Worm (Caenorhabditis elegans) whole organism, early embryonic: Measurements from ENCODE around the gene F41H8.2.
"Not testable (repeated sequence)": the region's sequence is repeated elsewhere in the genome, so short reads cannot be mapped to it uniquely, and the experiment has no call there.

Experiments
- B0310.2 ChIP-seq: sonication (generic microtip); optimal IDR thresholded peaks from 2 replicates; lab custom pipeline; 2016; ENCODE audit warnings: mild to moderate bottlenecking, missing genetic modification characterization, missing compliant biosample characterization
- F13C5.2 ChIP-seq: sonication (generic microtip); optimal IDR thresholded peaks from 2 replicates; lab custom pipeline; 2017; ENCODE audit warnings: mild to moderate bottlenecking, missing genetic modification characterization, inconsistent platforms, missing compliant biosample characterization
- aly-1 ChIP-seq: sonication (generic microtip); optimal IDR thresholded peaks from 2 replicates; lab custom pipeline; 2016; ENCODE audit warnings: missing genetic modification characterization, missing compliant biosample characterization
- ama-1 ChIP-seq: fragments of 150-350 bp; optimal IDR thresholded peaks from 2 replicates; lab custom pipeline; 2014
- ceh-13 ChIP-seq: fragments of 200-800 bp; sonication (Bioruptor generic); optimal IDR thresholded peaks from 2 replicates; lab custom pipeline; 2018; ENCODE audit warnings: mild to moderate bottlenecking, missing genetic modification characterization, missing compliant biosample characterization
- ceh-36 ChIP-seq: sonication (generic microtip); optimal IDR thresholded peaks from 2 replicates; lab custom pipeline; 2016; ENCODE audit warnings: missing genetic modification characterization, inconsistent platforms, missing compliant biosample characterization
- ets-7 ChIP-seq: sonication (generic microtip); optimal IDR thresholded peaks from 2 replicates; lab custom pipeline; 2016; ENCODE audit warnings: missing genotype, missing genetic modification characterization, missing compliant biosample characterization
- flt-1 ChIP-seq: fragments of 200-800 bp; sonication (Bioruptor generic); IDR thresholded peaks from 2 replicates; pipeline ENCODE4 v1.3.6; 2022; ENCODE audit warnings: missing genetic modification characterization, missing compliant biosample characterization
- hmbx-1 ChIP-seq: sonication (generic microtip); optimal IDR thresholded peaks from 2 replicates; lab custom pipeline; 2016; ENCODE audit warnings: mild to moderate bottlenecking, missing genetic modification characterization, missing compliant biosample characterization
- hmg-4 ChIP-seq: fragments of 200-800 bp; sonication (Bioruptor generic); optimal IDR thresholded peaks from 2 replicates; lab custom pipeline; 2018; ENCODE audit warnings: mild to moderate bottlenecking, missing genetic modification characterization, missing compliant biosample characterization
- hnd-1 ChIP-seq: sonication (generic microtip); optimal IDR thresholded peaks from 2 replicates; lab custom pipeline; 2016; ENCODE audit warnings: missing genetic modification characterization, missing compliant biosample characterization
- pes-1 ChIP-seq: fragments of 200-800 bp; sonication (Bioruptor generic); IDR thresholded peaks from 2 replicates; pipeline ENCODE4 v1.3.6; 2022; ENCODE audit warnings: missing genetic modification reagents, missing genetic modification characterization, missing compliant biosample characterization
- scrt-1 ChIP-seq: fragments of 200-800 bp; sonication (Bioruptor generic); IDR thresholded peaks from 2 replicates; pipeline ENCODE4 v1.3.6; 2022; ENCODE audit warnings: missing genetic modification characterization, missing compliant biosample characterization
- sea-1 ChIP-seq: fragments of 200-800 bp; sonication (Bioruptor generic); conservative IDR thresholded peaks from 2 replicates; pipeline ENCODE4 v1.3.6; 2022; ENCODE audit warnings: missing genetic modification characterization, missing compliant biosample characterization
- tbx-11 ChIP-seq: fragments of 200-800 bp; sonication (Bioruptor generic); IDR thresholded peaks from 2 replicates; pipeline ENCODE4 v1.3.6; 2022; ENCODE audit warnings: missing genetic modification characterization, missing compliant biosample characterization
- tbx-37 ChIP-seq: fragments of 200-800 bp; sonication (Bioruptor generic); conservative IDR thresholded peaks from 2 replicates; pipeline ENCODE4 v1.3.6; 2022; ENCODE audit warnings: missing genetic modification reagents, missing genetic modification characterization, missing compliant biosample characterization
- tra-4 ChIP-seq: sonication (generic microtip); optimal IDR thresholded peaks from 2 replicates; lab custom pipeline; 2017; ENCODE audit warnings: missing genetic modification characterization, missing compliant biosample characterization

Gene F41H8.2

ce11 chrV:810281-810862, 15.8 kb upstream of the F41H8.2 start, which contains the start of gene R13D11.4:
R13D11.4 (plus strand) TSS chrV:810812.
- TF ChIP-seq sea-1, result no peak
- no peak for TF ChIP-seq ceh-13 (GFP tag; lab: Kevin White, UChicago)
- TF ChIP-seq F13C5.2 (tag; lab: Kevin White, UChicago), result no peak
- no peak for TF ChIP-seq aly-1
- no peak for TF ChIP-seq ama-1 (lab: Kevin White, UChicago)
- TF ChIP-seq ets-7 (tag; lab: Kevin White, UChicago), result no peak
- TF ChIP-seq hmbx-1, result no peak
- TF ChIP-seq ceh-36 (tag; lab: Kevin White, UChicago), result no peak
- TF ChIP-seq scrt-1 (GFP tag; lab: Robert Waterston, UW), result no peak
- no peak for TF ChIP-seq hmg-4 (GFP tag; lab: Kevin White, UChicago)
- TF ChIP-seq tbx-37 (GFP tag; lab: Robert Waterston, UW), result no peak
- no peak for TF ChIP-seq hnd-1
- TF ChIP-seq flt-1, result no peak
- no peak for TF ChIP-seq B0310.2
- no peak for TF ChIP-seq tra-4 (tag; lab: Kevin White, UChicago)

- TF ChIP-seq ceh-36 (tag; lab: Kevin White, UChicago), result no peak
- no peak for TF ChIP-seq pes-1 (GFP tag; lab: Robert Waterston, UW)
- no peak for TF ChIP-seq ceh-13 (GFP tag; lab: Kevin White, UChicago)
- TF ChIP-seq tbx-37 (GFP tag; lab: Robert Waterston, UW), result no peak
- no peak for TF ChIP-seq aly-1
- TF ChIP-seq ets-7 (tag; lab: Kevin White, UChicago), result no peak
- TF ChIP-seq tbx-11, result no peak
Measured at ce11 chrV:813101-813500, 13.1 kb upstream of the F41H8.2 start, which contains the start of gene R13D11.10. R13D11.10 (minus strand) TSS chrV:813201.

- no peak for TF ChIP-seq B0310.2
- TF ChIP-seq scrt-1 (GFP tag; lab: Robert Waterston, UW), result no peak
- no peak for TF ChIP-seq ceh-13 (GFP tag; lab: Kevin White, UChicago)
- no peak for TF ChIP-seq tra-4 (tag; lab: Kevin White, UChicago)
Measured at ce11 chrV:814716-815115, 11.5 kb upstream of the F41H8.2 start, which contains the start of gene R13D11.3. R13D11.3 (plus strand) TSS chrV:815016.

ce11 chrV:817182-817581, 9.0 kb upstream of the F41H8.2 start, which contains the start of gene R13D11.1:
R13D11.1 (plus strand) TSS chrV:817482.
- no peak for TF ChIP-seq B0310.2
- no peak for TF ChIP-seq F13C5.2 (tag; lab: Kevin White, UChicago)
- no peak for TF ChIP-seq tra-4 (tag; lab: Kevin White, UChicago)

- TF ChIP-seq B0310.2; ama-1 (lab: Kevin White, UChicago); pes-1 (GFP tag; lab: Robert Waterston, UW): not testable (repeated sequence)
Measured at ce11 chrV:820629-821028, 5.6 kb upstream of the F41H8.2 start, which contains the start of gene srx-32. srx-32 (minus strand) TSS chrV:820729.

ce11 chrV:822922-823321, 3.3 kb upstream of the F41H8.2 start, which contains the start of gene srx-31:
srx-31 (minus strand) TSS chrV:823022.
- TF ChIP-seq aly-1, sea-1, hmbx-1: not testable (repeated sequence)

- no peak for TF ChIP-seq tbx-37 (GFP tag; lab: Robert Waterston, UW)
- TF ChIP-seq hmbx-1, result no peak
- TF ChIP-seq scrt-1 (GFP tag; lab: Robert Waterston, UW), result no peak
- no peak for TF ChIP-seq hnd-1
- no peak for TF ChIP-seq aly-1
- no peak for TF ChIP-seq ets-7 (tag; lab: Kevin White, UChicago)
- TF ChIP-seq ceh-13 (GFP tag; lab: Kevin White, UChicago), result no peak
- no peak for TF ChIP-seq B0310.2
- TF ChIP-seq F13C5.2 (tag; lab: Kevin White, UChicago), result no peak
- TF ChIP-seq pes-1 (GFP tag; lab: Robert Waterston, UW), result no peak
- no peak for TF ChIP-seq tbx-11
- TF ChIP-seq ceh-36 (tag; lab: Kevin White, UChicago), result no peak
- TF ChIP-seq ama-1 (lab: Kevin White, UChicago), result no peak
- TF ChIP-seq hmg-4 (GFP tag; lab: Kevin White, UChicago), result no peak
- no peak for TF ChIP-seq flt-1
- no peak for TF ChIP-seq tra-4 (tag; lab: Kevin White, UChicago)
- TF ChIP-seq sea-1, result no peak
Measured at ce11 chrV:833368-833767, 7.2 kb downstream of the F41H8.2 start, which contains the start of gene F41H8.1. F41H8.1 (plus strand) TSS chrV:833668.

- not testable (repeated sequence) for TF ChIP-seq hmbx-1; F13C5.2 (tag; lab: Kevin White, UChicago); flt-1
Measured at ce11 chrV:838984-839471, 12.8 kb downstream of the F41H8.2 start, which contains the start of the genes K09C6.7 and K09C6.10. K09C6.7 (minus strand) TSS chrV:839084. K09C6.10 (plus strand) TSS chrV:839421.

- no peak for TF ChIP-seq hmbx-1
- peak; percentile 47; the same call in 1 of the 2 replicates for TF ChIP-seq pes-1 (GFP tag; lab: Robert Waterston, UW)
Measured at ce11 chrV:842611-843010, 16.4 kb downstream of the F41H8.2 start.
